Fruit fly (Drosophila melanogaster): ENCODE results near the gene CG17834.

Gene CG17834

dm6 chr2L:8553789-8554626 lies 25.1 kb downstream of the CG17834 start (continued):
- TF ChIP-seq Xrp1 (GFP tag; IDR thresholded peaks at IDR 0.05) (peak; percentile 69; the same call in 1 of the 2 replicates), ap (GFP tag; IDR thresholded peaks at IDR 0.05) (no peak), pho (GFP tag; optimal IDR thresholded peaks at IDR 0.05) (peak; percentile 38), sqz (GFP tag; optimal IDR thresholded peaks at IDR 0.05) (peak; percentile 62), CG2120 (GFP tag; optimal IDR thresholded peaks at IDR 0.05) (peak; percentile 39), CG30403 (GFP tag; optimal IDR thresholded peaks at IDR 0.05) (peak; percentile 5), lola (GFP tag; optimal IDR thresholded peaks at IDR 0.05) (peak in 1 of 3 experiments; percentile 64), danr (GFP tag; IDR thresholded peaks at IDR 0.05) (no peak), Fer3 (tag; optimal IDR thresholded peaks at IDR 0.05) (peak; percentile 21), crp (GFP tag; optimal IDR thresholded peaks at IDR 0.05) (no peak), CG6654 (GFP tag; optimal IDR thresholded peaks at IDR 0.05) (no peak), luna (GFP tag; optimal IDR thresholded peaks at IDR 0.05) (no peak), amos (GFP tag; IDR thresholded peaks at IDR 0.05; ENCODE audit: partially characterized antibody) (no peak), Mes4 (GFP tag; optimal IDR thresholded peaks at IDR 0.05) (peak; percentile 35), Kr (GFP tag; optimal IDR thresholded peaks at IDR 0.05) (no peak), zen2 (GFP tag; IDR thresholded peaks at IDR 0.05; ENCODE audit: partially characterized antibody) (no peak), otp (GFP tag; IDR thresholded peaks at IDR 0.05) (0 out of 3 replicates have a peak, but pooled peaks have one; percentile 4), croc (GFP tag; conservative IDR thresholded peaks at IDR 0.05) (peak; percentile 16; the same call in 1 of the 3 replicates), Oaz (GFP tag; IDR thresholded peaks at IDR 0.05) (no peak), CG32532 (GFP tag; IDR thresholded peaks at IDR 0.05) (0 out of 2 replicates have a peak, but pooled peaks have one; percentile 4), lmd (GFP tag; IDR thresholded peaks at IDR 0.05) (peak; percentile 36; the same call in 1 of the 2 replicates), Asciz (GFP tag; optimal IDR thresholded peaks at IDR 0.05) (peak; percentile 35), CG16863 (GFP tag; optimal IDR thresholded peaks at IDR 0.05) (peak; percentile 50), Dip3 (GFP tag; optimal IDR thresholded peaks at IDR 0.05) (peak; percentile 19), CG7839 (tag; optimal IDR thresholded peaks at IDR 0.05) (peak; percentile 50), pan (optimal IDR thresholded peaks at IDR 0.05) (no peak), pan (GFP tag; optimal IDR thresholded peaks at IDR 0.05 in 1 of 2, IDR thresholded peaks at IDR 0.05 in 1 of 2) (no peak), Side (GFP tag; optimal IDR thresholded peaks at IDR 0.05) (peak; percentile 51), Sox100B (GFP tag; optimal IDR thresholded peaks at IDR 0.05) (peak; percentile 30), CG7357 (GFP tag; IDR thresholded peaks at IDR 0.05) (no peak), sc (optimal IDR thresholded peaks at IDR 0.05) (no peak), sc (GFP tag; optimal IDR thresholded peaks at IDR 0.05) (peak; percentile 47), dimm (GFP tag; IDR thresholded peaks at IDR 0.05) (no peak), ab (GFP tag; optimal IDR thresholded peaks at IDR 0.05) (no peak), H15 (GFP tag; IDR thresholded peaks at IDR 0.05) (no peak), Lhr (GFP tag; optimal IDR thresholded peaks at IDR 0.05) (peak; percentile 11), B-H1 (GFP tag; IDR thresholded peaks at IDR 0.05) (no peak), HLH54F (GFP tag; optimal IDR thresholded peaks at IDR 0.05) (peak; percentile 32), nerfin-2 (GFP tag; IDR thresholded peaks at IDR 0.05; ENCODE audit: partially characterized antibody) (no peak), emc (GFP tag; optimal IDR thresholded peaks at IDR 0.05) (no peak), ro (GFP tag; IDR thresholded peaks at IDR 0.05) (no peak), ttk (GFP tag; IDR thresholded peaks at IDR 0.05) (0 out of 2 replicates have a peak, but pooled peaks have one; percentile 37), CG1603 (tag; optimal IDR thresholded peaks at IDR 0.05) (peak; percentile 51), Hey (tag; optimal IDR thresholded peaks at IDR 0.05) (peak; percentile 23), kni (GFP tag; optimal IDR thresholded peaks at IDR 0.05) (peak; percentile 84), sd (tag; optimal IDR thresholded peaks at IDR 0.05) (peak; percentile 79), E2f1 (GFP tag; IDR thresholded peaks at IDR 0.05) (no peak), CG10979 (tag; optimal IDR thresholded peaks at IDR 0.05) (peak; percentile 73), bab2 (GFP tag; optimal IDR thresholded peaks at IDR 0.05) (peak; percentile 23)
